Worm (Caenorhabditis elegans) whole organism, midembryonic: ENCODE measurements around the gene gos-28.

Source experiments
- T22C8.4 ChIP-seq: fragments of 200-800 bp; sonication (Bioruptor generic); IDR thresholded peaks from 2 replicates; pipeline ENCODE4 v1.3.6; 2022; ENCODE audit warnings: missing genetic modification characterization, missing compliant biosample characterization
- cog-1 ChIP-seq: sonication (generic microtip); optimal IDR thresholded peaks from 2 replicates; lab custom pipeline; 2016; ENCODE audit warnings: missing genetic modification characterization, missing compliant biosample characterization
- flt-1 ChIP-seq: fragments of 200-800 bp; sonication (Bioruptor generic); IDR thresholded peaks from 2 replicates; pipeline ENCODE4 v1.3.6; 2022; ENCODE audit warnings: missing genetic modification characterization, missing compliant biosample characterization
- klf-2 ChIP-seq: fragments of 200-800 bp; sonication (Bioruptor generic); conservative IDR thresholded peaks from 2 replicates; pipeline ENCODE4 v1.3.6; 2022; ENCODE audit warnings: missing genetic modification reagents, missing genetic modification characterization, missing compliant biosample characterization
- med-1 ChIP-seq: sonication (generic microtip); optimal IDR thresholded peaks from 2 replicates; lab custom pipeline; 2017; ENCODE audit warnings: missing genetic modification characterization, mild to moderate bottlenecking, missing compliant biosample characterization, antibody characterized with exemption, missing genetic modification reagents; ENCODE audit not compliant: insufficient read depth
- ref-1 ChIP-seq: fragments of 200-800 bp; sonication (Bioruptor generic); conservative IDR thresholded peaks from 2 replicates; pipeline ENCODE4 v1.3.6; 2022; ENCODE audit warnings: missing genetic modification reagents, missing genetic modification characterization, missing compliant biosample characterization
- tab-1 ChIP-seq: fragments of 200-800 bp; sonication (Bioruptor generic); IDR thresholded peaks from 2 replicates; pipeline ENCODE4 v1.3.6; 2022; ENCODE audit warnings: missing genetic modification characterization, missing compliant biosample characterization
- ztf-23 ChIP-seq: fragments of 200-800 bp; sonication (Bioruptor generic); IDR thresholded peaks from 2 replicates; pipeline ENCODE4 v1.3.6; 2022; ENCODE audit warnings: missing genetic modification reagents, missing genetic modification characterization, missing compliant biosample characterization
- ztf-29 ChIP-seq: fragments of 200-800 bp; sonication (Bioruptor generic); IDR thresholded peaks from 2 replicates; pipeline ENCODE4 v1.3.6; 2022; ENCODE audit warnings: missing genetic modification reagents, missing genetic modification characterization, missing compliant biosample characterization

gos-28 gene

DNA sequence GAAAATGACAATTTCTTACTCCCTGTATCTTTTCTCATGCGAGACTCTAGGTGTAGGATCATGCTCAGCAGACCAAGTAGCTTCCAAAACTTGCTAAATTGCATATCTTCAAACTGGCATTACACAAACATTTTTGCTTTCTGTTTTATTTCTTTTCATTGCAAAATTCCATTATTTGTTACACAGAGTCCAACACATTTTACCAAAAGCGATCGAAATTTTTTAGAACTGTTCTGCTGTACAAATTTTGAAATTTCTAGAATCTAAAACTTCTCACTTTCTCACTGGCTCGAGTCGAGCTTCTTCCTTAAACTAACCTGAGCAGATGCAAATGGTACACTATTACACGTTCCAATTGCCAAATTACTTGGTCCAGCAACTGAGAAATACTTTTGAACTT lies 34.5 kb downstream of the gos-28 start:
- TF ChIP-seq tab-1 (GFP tag; lab: Robert Waterston, UW) (no peak), ztf-29 (GFP tag; lab: Robert Waterston, UW) (no peak), flt-1 (GFP tag; lab: Robert Waterston, UW) (no peak), ztf-23 (GFP tag; lab: Robert Waterston, UW) (no peak), med-1 (no peak), ref-1 (no peak), cog-1 (no peak), T22C8.4 (GFP tag; lab: Robert Waterston, UW) (no peak), klf-2 (GFP tag; lab: Robert Waterston, UW) (no peak)

- no peak for TF ChIP-seq T22C8.4 (GFP tag; lab: Robert Waterston, UW)
- TF ChIP-seq flt-1 (GFP tag; lab: Robert Waterston, UW), result no peak
- no peak for TF ChIP-seq med-1
- TF ChIP-seq ztf-29 (GFP tag; lab: Robert Waterston, UW), result no peak
- TF ChIP-seq klf-2 (GFP tag; lab: Robert Waterston, UW), result no peak
- TF ChIP-seq tab-1 (GFP tag; lab: Robert Waterston, UW), result no peak
- TF ChIP-seq ztf-23 (GFP tag; lab: Robert Waterston, UW), result no peak
- no peak for TF ChIP-seq ref-1
- no peak for TF ChIP-seq cog-1
Measured at ce11 chrIII:7310662-7311340, 38.2 kb downstream of the gos-28 start, which contains the start of the genes F56C9.6 and F56C9.3. TSS of gene F56C9.6 (minus strand) at chrIII:7310773. TSS of gene F56C9.3 (plus strand) at chrIII:7311290.

- no peak for TF ChIP-seq ztf-29 (GFP tag; lab: Robert Waterston, UW)
- TF ChIP-seq ztf-23 (GFP tag; lab: Robert Waterston, UW), result no peak
- TF ChIP-seq cog-1, result no peak
- no peak for TF ChIP-seq flt-1 (GFP tag; lab: Robert Waterston, UW)
- no peak for TF ChIP-seq tab-1 (GFP tag; lab: Robert Waterston, UW)
Measured at ce11 chrIII:7308600-7309109, 40.3 kb downstream of the gos-28 start, which contains the start of gene acbp-4. TSS of gene acbp-4 (minus strand) at chrIII:7309109.

- no peak for TF ChIP-seq ztf-23 (GFP tag; lab: Robert Waterston, UW)
- no peak for TF ChIP-seq ztf-29 (GFP tag; lab: Robert Waterston, UW)
- TF ChIP-seq tab-1 (GFP tag; lab: Robert Waterston, UW), result no peak
- TF ChIP-seq cog-1, result no peak
- no peak for TF ChIP-seq T22C8.4 (GFP tag; lab: Robert Waterston, UW)
- TF ChIP-seq ref-1, result no peak
- TF ChIP-seq klf-2 (GFP tag; lab: Robert Waterston, UW), result no peak
- TF ChIP-seq med-1, result no peak
- no peak for TF ChIP-seq flt-1 (GFP tag; lab: Robert Waterston, UW)
Measured at ce11 chrIII:7305649-7305977, 43.4 kb downstream of the gos-28 start.

ce11 chrIII:7304961-7305648 lies 43.9 kb downstream of the gos-28 start:
- TF ChIP-seq klf-2 (GFP tag; lab: Robert Waterston, UW), result no peak
- TF ChIP-seq ztf-23 (GFP tag; lab: Robert Waterston, UW), result no peak
- TF ChIP-seq flt-1 (GFP tag; lab: Robert Waterston, UW), result no peak
- no peak for TF ChIP-seq ztf-29 (GFP tag; lab: Robert Waterston, UW)
- TF ChIP-seq T22C8.4 (GFP tag; lab: Robert Waterston, UW), result no peak
- no peak for TF ChIP-seq tab-1 (GFP tag; lab: Robert Waterston, UW)
- no peak for TF ChIP-seq ref-1
- no peak for TF ChIP-seq cog-1
- no peak for TF ChIP-seq med-1

ce11 chrIII:7301668-7302067 lies 47.3 kb downstream of the gos-28 start:
- TF ChIP-seq ztf-23 (GFP tag; lab: Robert Waterston, UW), result no peak
- TF ChIP-seq ztf-29 (GFP tag; lab: Robert Waterston, UW), result no peak
- TF ChIP-seq cog-1, result no peak
- no peak for TF ChIP-seq klf-2 (GFP tag; lab: Robert Waterston, UW)
- no peak for TF ChIP-seq ref-1

ce11 chrIII:7300763-7301162 lies 48.2 kb downstream of the gos-28 start:
- no peak for TF ChIP-seq T22C8.4 (GFP tag; lab: Robert Waterston, UW)
- TF ChIP-seq cog-1, result no peak
- TF ChIP-seq tab-1 (GFP tag; lab: Robert Waterston, UW), result no peak
- no peak for TF ChIP-seq klf-2 (GFP tag; lab: Robert Waterston, UW)
- TF ChIP-seq flt-1 (GFP tag; lab: Robert Waterston, UW), result no peak
- no peak for TF ChIP-seq med-1
- TF ChIP-seq ztf-23 (GFP tag; lab: Robert Waterston, UW), result no peak
- no peak for TF ChIP-seq ref-1
- TF ChIP-seq ztf-29 (GFP tag; lab: Robert Waterston, UW), result no peak

DNA sequence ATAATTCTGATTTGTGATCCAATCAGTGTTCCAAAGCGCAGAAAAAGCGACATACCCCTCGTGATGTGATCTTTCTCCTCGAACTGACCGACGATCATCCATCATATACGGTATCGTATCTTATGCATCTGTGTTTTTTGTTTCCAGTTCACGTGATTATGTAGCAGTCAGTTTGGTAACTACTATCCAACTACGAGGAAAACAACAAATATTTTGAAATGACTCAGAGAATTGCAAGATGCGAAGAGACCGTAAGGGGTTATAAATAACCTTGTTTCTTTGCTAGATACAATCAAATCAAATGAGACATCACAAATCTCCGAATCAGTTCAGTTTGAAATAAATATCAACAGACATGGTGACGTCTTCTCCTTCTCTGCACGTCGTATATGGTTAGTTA lies 48.8 kb downstream of the gos-28 start:
- TF ChIP-seq med-1 (no peak), cog-1 (no peak), ref-1 (no peak), T22C8.4 (GFP tag; lab: Robert Waterston, UW) (no peak), flt-1 (GFP tag; lab: Robert Waterston, UW) (no peak), ztf-29 (GFP tag; lab: Robert Waterston, UW) (no peak), klf-2 (GFP tag; lab: Robert Waterston, UW) (no peak), tab-1 (GFP tag; lab: Robert Waterston, UW) (no peak), ztf-23 (GFP tag; lab: Robert Waterston, UW) (no peak)

DNA sequence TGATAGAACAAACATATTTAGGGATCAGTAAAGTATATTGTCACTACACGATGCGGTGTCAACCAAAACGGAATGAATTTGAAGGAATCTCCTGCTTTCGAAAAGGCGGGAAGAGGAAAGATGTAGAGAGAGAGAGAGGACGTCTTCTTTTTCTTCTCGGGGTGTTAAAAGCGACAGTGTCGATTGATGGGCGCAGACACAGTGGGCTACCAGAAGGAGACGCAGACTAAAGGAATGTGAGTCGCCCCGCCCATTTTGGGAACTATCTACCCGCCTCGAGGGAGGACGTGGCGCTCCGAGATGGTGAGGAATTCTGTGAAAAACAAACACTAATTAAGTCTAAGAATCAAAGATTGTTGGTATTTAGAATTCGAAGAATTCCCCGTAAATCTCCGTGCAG lies 49.5 kb downstream of the gos-28 start, which contains the start of the genes B0361.14 and B0361.9:
Gene B0361.14 (minus strand): TSS at position 66 of the 400 bp plus-strand sequence.
Gene B0361.9 (minus strand): TSS at position 166 of the 400 bp plus-strand sequence.
- TF ChIP-seq T22C8.4 (GFP tag; lab: Robert Waterston, UW), result no peak
- TF ChIP-seq ztf-29 (GFP tag; lab: Robert Waterston, UW), result no peak
- TF ChIP-seq klf-2 (GFP tag; lab: Robert Waterston, UW), result no peak
- no peak for TF ChIP-seq ztf-23 (GFP tag; lab: Robert Waterston, UW)
- no peak for TF ChIP-seq cog-1
- TF ChIP-seq flt-1 (GFP tag; lab: Robert Waterston, UW), result no peak
- no peak for TF ChIP-seq med-1
- TF ChIP-seq tab-1 (GFP tag; lab: Robert Waterston, UW), result no peak
- no peak for TF ChIP-seq ref-1
